Fruit fly (Drosophila melanogaster) S2 (cell line): ENCODE results near the gene CG12535.

ENCODE experiments used
- CG8478 ChIP-seq: fragments of >200 bp; optimal IDR thresholded peaks from 2 replicates; lab custom pipeline; 2018
- CTCF ChIP-seq, 2 experiments: fragments of >200 bp; optimal IDR thresholded peaks; 2 replicates each; lab custom pipeline; 2018

DNA sequence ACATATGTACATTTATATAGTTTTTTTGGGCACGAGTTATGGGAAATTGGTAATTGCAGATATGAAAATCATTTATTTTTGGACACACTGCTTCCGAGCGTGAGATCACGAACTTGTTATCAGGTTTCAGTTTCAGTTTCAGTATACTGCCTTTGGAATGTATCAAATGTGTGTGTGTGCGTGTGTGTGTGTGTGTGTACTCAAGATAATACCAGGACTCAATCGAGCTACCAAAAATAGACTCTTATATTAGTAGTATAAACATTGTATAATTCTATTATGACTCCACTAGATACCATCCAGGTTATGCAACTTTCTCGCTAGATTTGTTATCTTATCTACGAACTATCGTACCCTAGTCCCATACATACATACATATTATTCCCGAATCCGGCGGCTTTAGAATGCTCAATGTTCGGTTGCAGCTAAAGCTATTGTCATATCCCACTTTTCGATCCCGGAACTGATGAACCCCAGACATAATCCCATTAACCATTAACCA, at the start of gene CG12535:
- TF ChIP-seq CG8478 (lab: Kevin White, UChicago) (no peak), CTCF (optimal IDR thresholded peaks at IDR 0.05; lab: Kevin White, UChicago) (no peak)
